Worm (Caenorhabditis elegans): ENCODE results near the gene F28A12.3.

DNA sequence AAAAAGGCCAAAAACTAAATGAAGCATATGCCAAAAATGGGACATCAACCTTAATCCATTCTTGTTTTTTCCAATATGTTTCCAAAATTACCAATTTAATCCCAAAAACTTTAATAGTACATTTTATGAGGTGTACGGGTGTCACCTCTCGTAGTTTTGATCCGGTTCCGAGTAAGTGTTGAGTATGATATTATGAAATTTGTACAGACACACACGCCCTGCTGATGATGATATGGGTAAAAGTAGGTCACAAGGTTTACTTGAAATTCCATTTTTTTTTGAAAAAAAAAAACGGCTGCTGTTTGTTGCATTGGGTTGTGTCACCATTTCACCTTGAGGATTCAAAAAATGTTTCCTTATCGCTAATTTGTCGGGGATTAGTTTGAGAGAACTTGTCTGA lies 16.7 kb upstream of the F28A12.3 start:
- TF ChIP-seq nhr-77 (tag; optimal IDR thresholded peaks at IDR 0.05) (no peak), pqm-1 (tag; optimal IDR thresholded peaks at IDR 0.05) (no peak), jun-1 (tag; optimal IDR thresholded peaks at IDR 0.05) (no peak), aly-2 (tag; optimal IDR thresholded peaks at IDR 0.05) (no peak), ceh-28 (tag; optimal IDR thresholded peaks at IDR 0.05) (no peak), lin-15B (tag; optimal IDR thresholded peaks at IDR 0.05) (no peak), skn-1 (tag; optimal IDR thresholded peaks at IDR 0.05) (no peak), ZK546.5 (tag; optimal IDR thresholded peaks at IDR 0.05) (no peak), pha-4 (tag; optimal IDR thresholded peaks at IDR 0.05) (no peak), nhr-28 (tag; optimal IDR thresholded peaks at IDR 0.05) (no peak), nhr-237 (tag; optimal IDR thresholded peaks at IDR 0.05) (no peak), nhr-12 (tag; optimal IDR thresholded peaks at IDR 0.05) (no peak), ceh-82 (tag; optimal IDR thresholded peaks at IDR 0.05) (no peak), snpc-4 (tag; optimal IDR thresholded peaks at IDR 0.05) (no peak)

All from whole organism, L3 larva.